Fruit fly (Drosophila melanogaster) whole organism, embryonic: ENCODE measurements around the gene E2f1.

Experiments
- Antp ChIP-seq: fragments of 200-800 bp; sonication (Bioruptor generic); optimal IDR thresholded peaks from 3 replicates; lab custom pipeline; 2016; ENCODE audit warnings: missing biosample characterization, missing genetic modification characterization
- Atf6 ChIP-seq: fragments of 200-800 bp; sonication (Bioruptor generic); IDR thresholded peaks from 2 replicates; pipeline ENCODE4 v1.3.6; 2022; ENCODE audit warnings: missing biosample characterization, missing genetic modification characterization
- CG11085 ChIP-seq: fragments of 200-800 bp; sonication (Bioruptor generic); IDR thresholded peaks from 2 replicates; pipeline ENCODE4 v1.3.6; 2022; ENCODE audit warnings: missing biosample characterization, missing genetic modification characterization
- CG12391 ChIP-seq: fragments of 200-800 bp; sonication (Bioruptor generic); optimal IDR thresholded peaks from 3 replicates; lab custom pipeline; 2018; ENCODE audit warnings: missing biosample characterization, mild to moderate bottlenecking, missing genetic modification characterization, moderate library complexity
- CG13624 ChIP-seq: fragments of 200-800 bp; sonication (Bioruptor generic); optimal IDR thresholded peaks from 2 replicates; lab custom pipeline; 2016; ENCODE audit warnings: missing biosample characterization, missing genetic modification characterization
- CG13775 ChIP-seq: fragments of 200-800 bp; sonication (Bioruptor generic); optimal IDR thresholded peaks from 3 replicates; lab custom pipeline; 2017; ENCODE audit warnings: missing biosample characterization, mild to moderate bottlenecking, missing genetic modification characterization
- CG14667 ChIP-seq: fragments of 200-800 bp; sonication (Bioruptor generic); IDR thresholded peaks from 2 replicates; pipeline ENCODE4 v1.3.6; 2022; ENCODE audit warnings: missing biosample characterization, missing genetic modification characterization
- CG15073 ChIP-seq: fragments of 200-800 bp; sonication (Bioruptor generic); optimal IDR thresholded peaks from 2 replicates; lab custom pipeline; 2016; ENCODE audit warnings: missing biosample characterization, missing genetic modification characterization
- CG15601 ChIP-seq: fragments of 200-800 bp; sonication (Bioruptor generic); optimal IDR thresholded peaks from 3 replicates; lab custom pipeline; 2019; ENCODE audit warnings: missing biosample characterization, mild to moderate bottlenecking, missing genetic modification characterization, moderate library complexity
- CG15696 ChIP-seq: fragments of 200-800 bp; sonication (Bioruptor generic); optimal IDR thresholded peaks from 2 replicates; lab custom pipeline; 2019; ENCODE audit warnings: missing biosample characterization, mild to moderate bottlenecking, missing genetic modification characterization, moderate library complexity
- CG17385 ChIP-seq: fragments of 200-800 bp; sonication (Bioruptor generic); optimal IDR thresholded peaks from 3 replicates; lab custom pipeline; 2018; ENCODE audit warnings: missing biosample characterization, mild to moderate bottlenecking, missing genetic modification characterization
- CG17912 ChIP-seq: fragments of 200-800 bp; sonication (Bioruptor generic); optimal IDR thresholded peaks from 2 replicates; lab custom pipeline; 2018; ENCODE audit warnings: missing biosample characterization, mild to moderate bottlenecking, missing genetic modification characterization
- CG31441 ChIP-seq: fragments of 200-800 bp; sonication (Bioruptor generic); IDR thresholded peaks from 2 replicates; pipeline ENCODE4 v1.3.6; 2022; ENCODE audit warnings: missing biosample characterization, missing genetic modification characterization
- CG4328 ChIP-seq: fragments of 200-800 bp; sonication (Bioruptor generic); optimal IDR thresholded peaks from 3 replicates; lab custom pipeline; 2017; ENCODE audit warnings: missing biosample characterization, missing genetic modification reagents, missing genetic modification characterization
- CG6791 ChIP-seq: fragments of 200-800 bp; sonication (Bioruptor generic); IDR thresholded peaks from 3 replicates; pipeline ENCODE4 v1.3.6; 2022; ENCODE audit warnings: missing biosample characterization, missing genetic modification characterization; ENCODE audit not compliant: partially characterized antibody
- CG8944 ChIP-seq: fragments of 200-800 bp; sonication (Bioruptor generic); optimal IDR thresholded peaks from 3 replicates; lab custom pipeline; 2016; ENCODE audit warnings: missing biosample characterization, missing genetic modification characterization
- CG9817 ChIP-seq: fragments of 200-800 bp; sonication (Bioruptor generic); optimal IDR thresholded peaks from 2 replicates; lab custom pipeline; 2018; ENCODE audit warnings: missing biosample characterization, mild to moderate bottlenecking, missing genetic modification characterization, moderate library complexity
- Dek ChIP-seq: fragments of 200-800 bp; sonication (Bioruptor generic); optimal IDR thresholded peaks from 3 replicates; lab custom pipeline; 2019; ENCODE audit warnings: missing biosample characterization, mild to moderate bottlenecking, missing genetic modification characterization, moderate library complexity
- Dfd ChIP-seq, 2 experiments: fragments of >200 bp; optimal IDR thresholded peaks; 2 replicates each; lab custom pipeline; 2017; ENCODE audit warnings: missing biosample characterization in 2 of 2, missing genetic modification characterization in 2 of 2
- Doc2 ChIP-seq: fragments of 200-800 bp; sonication (Bioruptor generic); IDR thresholded peaks from 2 replicates; pipeline ENCODE4 v1.3.6; 2022; ENCODE audit warnings: missing biosample characterization, missing genetic modification characterization
- HmgZ ChIP-seq: fragments of 200-800 bp; sonication (Bioruptor generic); optimal IDR thresholded peaks from 2 replicates; lab custom pipeline; 2018; ENCODE audit warnings: missing biosample characterization, mild to moderate bottlenecking, missing genetic modification characterization
- Med ChIP-seq: fragments of 200-800 bp; sonication (Bioruptor generic); peaks from one replicate; lab custom pipeline; 2016; ENCODE audit warnings: missing biosample characterization, missing genetic modification characterization, mild to moderate bottlenecking, inconsistent platforms, moderate library complexity
- Nf-YB ChIP-seq: fragments of 200-800 bp; sonication (Bioruptor generic); optimal IDR thresholded peaks from 3 replicates; lab custom pipeline; 2019; ENCODE audit warnings: missing biosample characterization, mild to moderate bottlenecking, missing genetic modification characterization, moderate library complexity
- Poxn ChIP-seq: fragments of 200-800 bp; sonication (Bioruptor generic); IDR thresholded peaks from 2 replicates; pipeline ENCODE4 v1.3.6; 2022; ENCODE audit warnings: missing biosample characterization, missing genetic modification characterization
- Scr ChIP-seq: fragments of 200-800 bp; sonication (Bioruptor generic); IDR thresholded peaks from 2 replicates; pipeline ENCODE4 v1.3.6; 2022; ENCODE audit warnings: missing biosample characterization, missing genetic modification characterization; ENCODE audit not compliant: partially characterized antibody
- Trl ChIP-seq, 3 experiments: fragments of >200 bp in 2 of 3; fragments of 200-800 bp in 1 of 3; sonication (Bioruptor generic) in 1 of 3; optimal IDR thresholded peaks; 2 replicates in 1 of 3; 3 replicates in 2 of 3; lab custom pipeline; 2016 to 2017; ENCODE audit warnings: missing biosample characterization in 1 of 3, missing genetic modification characterization in 1 of 3
- amos ChIP-seq: fragments of 200-800 bp; sonication (Bioruptor generic); IDR thresholded peaks from 2 replicates; pipeline ENCODE4 v1.3.6; 2022; ENCODE audit warnings: missing biosample characterization, missing genetic modification characterization; ENCODE audit not compliant: partially characterized antibody
- ash1 ChIP-seq: fragments of 200-800 bp; sonication (Bioruptor generic); optimal IDR thresholded peaks from 2 replicates; lab custom pipeline; 2018; ENCODE audit warnings: missing biosample characterization, mild to moderate bottlenecking, missing genetic modification characterization
- ato ChIP-seq: fragments of 200-800 bp; sonication (Bioruptor generic); IDR thresholded peaks from 2 replicates; pipeline ENCODE4 v1.3.6; 2022; ENCODE audit warnings: missing biosample characterization, missing genetic modification characterization; ENCODE audit not compliant: partially characterized antibody
- bab2 ChIP-seq: fragments of 200-800 bp; sonication (Bioruptor generic); optimal IDR thresholded peaks from 2 replicates; lab custom pipeline; 2016; ENCODE audit warnings: missing biosample characterization, missing genetic modification characterization
- ci ChIP-seq: fragments of 200-800 bp; sonication (Bioruptor generic); IDR thresholded peaks from 3 replicates; pipeline ENCODE4 v1.3.6; 2022; ENCODE audit warnings: missing biosample characterization, missing genetic modification characterization
- corto ChIP-seq: fragments of 200-800 bp; sonication (Bioruptor generic); optimal IDR thresholded peaks from 2 replicates; lab custom pipeline; 2016; ENCODE audit warnings: missing biosample characterization, mild to moderate bottlenecking, missing genetic modification characterization, moderate library complexity
- crp ChIP-seq, 2 experiments: fragments of 200-800 bp; sonication (Bioruptor generic); optimal IDR thresholded peaks; 2 replicates in 1 of 2; 3 replicates in 1 of 2; lab custom pipeline; 2017; ENCODE audit warnings: missing biosample characterization in 2 of 2, missing genetic modification characterization in 2 of 2, mild to moderate bottlenecking in 1 of 2, moderate library complexity in 1 of 2
- dimm ChIP-seq: fragments of 200-800 bp; sonication (Bioruptor generic); IDR thresholded peaks from 2 replicates; pipeline ENCODE4 v1.3.6; 2022; ENCODE audit warnings: missing biosample characterization, missing genetic modification characterization
- dpn ChIP-seq, 2 experiments: fragments of 200-800 bp; sonication (Bioruptor generic); optimal IDR thresholded peaks; 3 replicates each; lab custom pipeline; 2016; ENCODE audit warnings: missing biosample characterization in 2 of 2, missing genetic modification characterization in 2 of 2
- en ChIP-seq: fragments of 200-800 bp; sonication (Bioruptor generic); optimal IDR thresholded peaks from 2 replicates; lab custom pipeline; 2016; ENCODE audit warnings: missing biosample characterization, missing genetic modification characterization
- esg ChIP-seq: fragments of 200-800 bp; sonication (Bioruptor generic); conservative IDR thresholded peaks from 2 replicates; pipeline ENCODE4 v1.3.6; 2022; ENCODE audit warnings: missing biosample characterization, missing genetic modification characterization
- gcm2 ChIP-seq: fragments of 200-800 bp; sonication (Bioruptor generic); optimal IDR thresholded peaks from 2 replicates; lab custom pipeline; 2016; ENCODE audit warnings: missing biosample characterization, missing genetic modification characterization
- inv ChIP-seq: fragments of 200-800 bp; sonication (Bioruptor generic); IDR thresholded peaks from 2 replicates; pipeline ENCODE4 v1.3.6; 2022; ENCODE audit warnings: missing biosample characterization, missing genetic modification characterization; ENCODE audit not compliant: partially characterized antibody
- kay ChIP-seq: fragments of 200-800 bp; sonication (Bioruptor generic); optimal IDR thresholded peaks from 2 replicates; lab custom pipeline; 2016; ENCODE audit warnings: missing biosample characterization, missing genetic modification characterization
- lbe ChIP-seq: fragments of 200-800 bp; sonication (Bioruptor generic); optimal IDR thresholded peaks from 2 replicates; lab custom pipeline; 2016; ENCODE audit warnings: missing biosample characterization, mild to moderate bottlenecking, missing genetic modification characterization
- pb ChIP-seq: fragments of 200-800 bp; sonication (Bioruptor generic); optimal IDR thresholded peaks from 3 replicates; lab custom pipeline; 2016; ENCODE audit warnings: missing biosample characterization, missing genetic modification characterization
- seq ChIP-seq: fragments of 200-800 bp; sonication (Bioruptor generic); IDR thresholded peaks from 2 replicates; pipeline ENCODE4 v1.3.6; 2022; ENCODE audit warnings: missing biosample characterization, missing genetic modification characterization
- slbo ChIP-seq: fragments of 200-800 bp; sonication (Bioruptor generic); IDR thresholded peaks from 2 replicates; pipeline ENCODE4 v1.3.6; 2022; ENCODE audit warnings: missing biosample characterization, missing genetic modification characterization
- sna ChIP-seq: fragments of 200-800 bp; sonication (Bioruptor generic); IDR thresholded peaks from 2 replicates; pipeline ENCODE4 v1.3.6; 2022; ENCODE audit warnings: missing biosample characterization, missing genetic modification characterization; ENCODE audit not compliant: partially characterized antibody
- stc ChIP-seq: fragments of 200-800 bp; sonication (Bioruptor generic); IDR thresholded peaks from 2 replicates; pipeline ENCODE4 v1.3.6; 2022; ENCODE audit warnings: missing biosample characterization, missing genetic modification characterization
- twi ChIP-seq: fragments of 200-800 bp; optimal IDR thresholded peaks from 2 replicates; lab custom pipeline; 2019; ENCODE audit warnings: missing biosample characterization, mild to moderate bottlenecking, missing genetic modification characterization, moderate library complexity
- zen2 ChIP-seq: fragments of 200-800 bp; sonication (Bioruptor generic); IDR thresholded peaks from 3 replicates; pipeline ENCODE4 v1.3.6; 2022; ENCODE audit warnings: missing biosample characterization, missing genetic modification characterization; ENCODE audit not compliant: partially characterized antibody
- zfh1 ChIP-seq: fragments of 200-800 bp; sonication (Bioruptor generic); IDR thresholded peaks from 3 replicates; pipeline ENCODE4 v1.3.6; 2022; ENCODE audit warnings: missing biosample characterization, missing genetic modification characterization

The E2f1 gene

dm6 chr3R:21580091-21580490, 80.6 kb downstream of the E2f1 start (continued):
- TF ChIP-seq CG13624 (GFP tag; lab: Kevin White, UChicago) (peak; percentile 48), CG13775 (GFP tag; lab: Kevin White, UChicago) (peak; percentile 3), CG8944 (GFP tag; lab: Kevin White, UChicago) (no peak), kay (GFP tag; lab: Kevin White, UChicago) (no peak), pb (GFP tag; lab: Kevin White, UChicago) (peak; percentile 12), bab2 (GFP tag; lab: Kevin White, UChicago) (no peak), dpn (GFP tag; optimal IDR thresholded peaks at IDR 0.05; lab: Kevin White, UChicago) (peak in 1 of 2 experiments; percentile 30), Antp (GFP tag; lab: Kevin White, UChicago) (peak; percentile 4), twi (tag; lab: Kevin White, UChicago) (peak; percentile 47), CG9817 (tag; lab: Kevin White, UChicago) (peak; percentile 42), CG15696 (tag; lab: Kevin White, UChicago) (peak; percentile 25), CG14667 (GFP tag; lab: Robert Waterston, UW) (no peak), inv (GFP tag; lab: Robert Waterston, UW) (peak; percentile 37; the same call in 1 of the 2 replicates), slbo (GFP tag; lab: Robert Waterston, UW) (peak; percentile 18; the same call in 1 of the 2 replicates), ash1 (GFP tag; lab: Kevin White, UChicago) (peak; percentile 86), lbe (GFP tag; lab: Kevin White, UChicago) (no peak), seq (no peak), gcm2 (GFP tag; lab: Kevin White, UChicago) (no peak), CG11085 (GFP tag; lab: Robert Waterston, UW) (0 out of 2 replicates have a peak, but pooled peaks have one; percentile 27), zen2 (peak; percentile 59; the same call in 2 of the 3 replicates), Doc2 (GFP tag; lab: Robert Waterston, UW) (no peak), CG6791 (peak; percentile 75), CG17912 (GFP tag; lab: Kevin White, UChicago) (peak; percentile 42), Poxn (0 out of 2 replicates have a peak, but pooled peaks have one; percentile 7), Dek (tag; lab: Kevin White, UChicago) (peak; percentile 19), corto (GFP tag; lab: Kevin White, UChicago) (no peak), Dfd (GFP tag; optimal IDR thresholded peaks at IDR 0.05; lab: Kevin White, UChicago) (peak in 1 of 2 experiments; percentile 99), CG4328 (no peak), zfh1 (GFP tag; lab: Robert Waterston, UW) (peak; percentile 53; the same call in 2 of the 3 replicates), CG17385 (GFP tag; lab: Kevin White, UChicago) (no peak), Nf-YB (peak; percentile 29), stc (peak; percentile 40; the same call in 1 of the 2 replicates), CG15601 (no peak), Med (peak; percentile 95), amos (peak; percentile 59; the same call in 1 of the 2 replicates), sna (GFP tag; lab: Robert Waterston, UW) (no peak), Scr (GFP tag; lab: Robert Waterston, UW) (peak; percentile 37), Atf6 (GFP tag; lab: Robert Waterston, UW) (no peak), Trl (optimal IDR thresholded peaks at IDR 0.05; lab: Kevin White, UChicago) (no peak), Trl (GFP tag; optimal IDR thresholded peaks at IDR 0.05; lab: Kevin White, UChicago) (no peak), CG12391 (tag; lab: Kevin White, UChicago) (peak; percentile 34), ato (GFP tag; lab: Robert Waterston, UW) (peak; percentile 65; the same call in 1 of the 2 replicates), crp (GFP tag; optimal IDR thresholded peaks at IDR 0.05; lab: Kevin White, UChicago) (peak in 1 of 2 experiments; percentile 69), CG15073 (GFP tag; lab: Kevin White, UChicago) (no peak), esg (GFP tag; lab: Robert Waterston, UW) (no peak), en (GFP tag; lab: Kevin White, UChicago) (no peak), CG31441 (GFP tag; lab: Robert Waterston, UW) (no peak), ci (GFP tag; lab: Robert Waterston, UW) (peak; percentile 63; the same call in 1 of the 3 replicates), HmgZ (tag; lab: Kevin White, UChicago) (peak; percentile 82), dimm (GFP tag; lab: Robert Waterston, UW) (no peak)
